Worm (Caenorhabditis elegans): ENCODE data around the gene Y7A9D.1.

DNA sequence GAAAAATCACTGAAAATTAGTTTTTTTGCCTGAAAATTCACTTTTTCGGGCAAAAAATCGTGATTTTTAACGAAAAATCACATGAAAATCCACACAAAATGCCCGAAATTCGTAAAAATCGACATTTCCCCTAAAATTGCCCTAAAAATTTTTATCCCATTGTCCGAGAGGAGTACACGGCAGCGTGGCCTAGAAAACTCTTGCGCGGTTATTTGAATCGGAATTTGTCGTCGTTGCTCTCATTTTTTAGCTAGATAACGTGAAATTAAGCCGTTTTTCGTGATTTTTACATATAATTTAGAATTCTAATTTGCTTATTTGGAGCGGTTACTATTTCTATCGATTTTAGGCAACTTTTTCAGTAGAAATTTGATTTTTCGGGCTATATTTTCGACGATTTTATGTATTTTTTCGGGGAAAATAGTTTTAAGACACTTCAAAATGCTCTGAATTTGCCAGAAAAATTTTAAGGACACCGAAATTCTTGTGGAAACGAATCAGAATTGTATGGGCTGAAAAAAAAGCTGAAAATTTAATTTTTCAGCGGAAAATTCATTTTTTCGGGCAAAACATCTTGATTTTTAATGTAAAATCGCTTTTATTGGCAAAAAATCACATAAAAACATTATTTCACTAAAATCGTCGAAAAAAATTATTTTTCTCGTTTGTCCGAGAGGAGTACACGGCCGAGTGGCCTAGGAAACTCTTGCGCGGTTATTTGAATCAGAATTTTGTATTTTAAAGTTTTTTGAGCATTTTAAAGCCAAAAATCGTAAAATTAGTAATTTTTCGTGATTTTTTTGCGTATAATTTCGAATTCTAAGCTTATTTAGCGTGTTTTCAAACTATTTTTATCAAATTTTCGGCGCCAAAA lies 33.3 kb upstream of the Y7A9D.1 start:
- TF ChIP-seq bed-3 (GFP tag; optimal IDR thresholded peaks at IDR 0.05) (no peak), ceh-43 (GFP tag; optimal IDR thresholded peaks at IDR 0.05) (no peak), lin-13 (tag; optimal IDR thresholded peaks at IDR 0.05) (peak; percentile 60), ztf-11 (tag; optimal IDR thresholded peaks at IDR 0.05) (no peak), elt-1 (tag; optimal IDR thresholded peaks at IDR 0.05; ENCODE audit: borderline replicate concordance, insufficient read depth) (no peak), mls-2 (tag; optimal IDR thresholded peaks at IDR 0.05) (no peak), blmp-1 (tag; optimal IDR thresholded peaks at IDR 0.05) (no peak), pha-4 (tag; optimal IDR thresholded peaks at IDR 0.05) (no peak), cnd-1 (tag; optimal IDR thresholded peaks at IDR 0.05) (peak; percentile 20), mab-5 (tag; optimal IDR thresholded peaks at IDR 0.05) (no peak), nhr-12 (tag; optimal IDR thresholded peaks at IDR 0.05) (no peak), snpc-4 (tag; optimal IDR thresholded peaks at IDR 0.05) (no peak), hlh-1 (tag; optimal IDR thresholded peaks at IDR 0.05) (no peak)
